Fruit fly (Drosophila melanogaster) whole organism, prepupa: ENCODE results near the gene Pldn.

Experiments used
- CG10631 ChIP-seq: fragments of 200-800 bp; sonication (Bioruptor generic); optimal IDR thresholded peaks from 2 replicates; lab custom pipeline; 2016; ENCODE audit warnings: missing biosample characterization, missing genetic modification characterization
- CG10669 ChIP-seq: fragments of 200-800 bp; sonication (Bioruptor generic); optimal IDR thresholded peaks from 3 replicates; lab custom pipeline; 2018; ENCODE audit warnings: missing biosample characterization, mild to moderate bottlenecking, missing genetic modification characterization, moderate library complexity
- CG11294 ChIP-seq: fragments of 200-800 bp; sonication (Bioruptor generic); IDR thresholded peaks from 2 replicates; pipeline ENCODE4 v1.3.6; 2022; ENCODE audit warnings: missing biosample characterization, missing genetic modification characterization
- CG15336 ChIP-seq: fragments of 200-800 bp; sonication (Bioruptor generic); IDR thresholded peaks from 2 replicates; pipeline ENCODE4 v1.3.6; 2022; ENCODE audit warnings: missing biosample characterization, missing genetic modification characterization
- CG1621 ChIP-seq: fragments of 200-800 bp; sonication (Bioruptor generic); optimal IDR thresholded peaks from 3 replicates; lab custom pipeline; 2018; ENCODE audit warnings: missing biosample characterization, mild to moderate bottlenecking, missing genetic modification characterization
- CG3032 ChIP-seq: fragments of 200-800 bp; optimal IDR thresholded peaks from 2 replicates; lab custom pipeline; 2019; ENCODE audit warnings: missing biosample characterization, mild to moderate bottlenecking, missing genetic modification characterization, moderate library complexity
- CG32006 ChIP-seq: fragments of 200-800 bp; sonication (Bioruptor generic); optimal IDR thresholded peaks from 3 replicates; lab custom pipeline; 2017; ENCODE audit warnings: missing biosample characterization, mild to moderate bottlenecking, missing genetic modification characterization
- CG3919 ChIP-seq: fragments of 200-800 bp; sonication (Bioruptor generic); optimal IDR thresholded peaks from 3 replicates; lab custom pipeline; 2016; ENCODE audit warnings: missing biosample characterization, missing genetic modification characterization
- CG4318 ChIP-seq: fragments of 200-800 bp; sonication (Bioruptor generic); optimal IDR thresholded peaks from 3 replicates; lab custom pipeline; 2017; ENCODE audit warnings: missing biosample characterization, mild to moderate bottlenecking, missing genetic modification characterization
- CG6276 ChIP-seq: fragments of 200-800 bp; sonication (Bioruptor generic); optimal IDR thresholded peaks from 2 replicates; lab custom pipeline; 2017; ENCODE audit warnings: missing biosample characterization, mild to moderate bottlenecking, missing genetic modification characterization
- CG6792 ChIP-seq: fragments of 200-800 bp; sonication (Bioruptor generic); optimal IDR thresholded peaks from 3 replicates; lab custom pipeline; 2016; ENCODE audit warnings: missing biosample characterization, missing genetic modification characterization
- CG6808 ChIP-seq: fragments of 200-800 bp; sonication (Bioruptor generic); optimal IDR thresholded peaks from 3 replicates; lab custom pipeline; 2017; ENCODE audit warnings: missing biosample characterization, missing genetic modification characterization, mild to moderate bottlenecking, moderate library complexity, missing genetic modification reagents
- CG6854 ChIP-seq: fragments of 200-800 bp; sonication (Bioruptor generic); optimal IDR thresholded peaks from 2 replicates; lab custom pipeline; 2017; ENCODE audit warnings: missing biosample characterization, mild to moderate bottlenecking, missing genetic modification characterization
- CG7368 ChIP-seq: fragments of 200-800 bp; sonication (Bioruptor generic); optimal IDR thresholded peaks from 3 replicates; lab custom pipeline; 2016; ENCODE audit warnings: missing biosample characterization, missing genetic modification characterization
- CG8119 ChIP-seq: fragments of 200-800 bp; sonication (Bioruptor generic); IDR thresholded peaks from 3 replicates; pipeline ENCODE4 v1.3.6; 2022; ENCODE audit warnings: missing biosample characterization, missing genetic modification characterization
- CG9139 ChIP-seq: fragments of 200-800 bp; sonication (Bioruptor generic); optimal IDR thresholded peaks from 3 replicates; lab custom pipeline; 2017; ENCODE audit warnings: missing biosample characterization, mild to moderate bottlenecking, missing genetic modification characterization
- Eip75B ChIP-seq: fragments of 200-800 bp; sonication (Bioruptor generic); optimal IDR thresholded peaks from 3 replicates; lab custom pipeline; 2016; ENCODE audit warnings: missing biosample characterization, missing genetic modification characterization
- Eip78C ChIP-seq: fragments of 200-800 bp; sonication (Bioruptor generic); peaks from one replicate; lab custom pipeline; 2016; ENCODE audit warnings: missing biosample characterization, missing genetic modification characterization
- Ets96B ChIP-seq: fragments of 200-800 bp; optimal IDR thresholded peaks from 2 replicates; lab custom pipeline; 2019; ENCODE audit warnings: missing biosample characterization, mild to moderate bottlenecking, missing genetic modification characterization, moderate library complexity
- Gug ChIP-seq: fragments of 200-800 bp; sonication (Bioruptor generic); IDR thresholded peaks from 2 replicates; pipeline ENCODE4 v1.3.6; 2022; ENCODE audit warnings: missing biosample characterization, missing genetic modification characterization
- Hr39 ChIP-seq: fragments of 200-800 bp; sonication (Bioruptor generic); optimal IDR thresholded peaks from 2 replicates; lab custom pipeline; 2016; ENCODE audit warnings: missing biosample characterization, missing genetic modification characterization
- Hr4 ChIP-seq: fragments of 200-800 bp; sonication (Bioruptor generic); optimal IDR thresholded peaks from 3 replicates; lab custom pipeline; 2016; ENCODE audit warnings: missing biosample characterization, missing genetic modification characterization
- OdsH ChIP-seq: fragments of 200-800 bp; sonication (Bioruptor generic); optimal IDR thresholded peaks from 3 replicates; lab custom pipeline; 2016; ENCODE audit warnings: missing biosample characterization, missing genetic modification characterization
- Sox14 ChIP-seq: fragments of 200-800 bp; sonication (Bioruptor generic); optimal IDR thresholded peaks from 3 replicates; lab custom pipeline; 2016; ENCODE audit warnings: missing biosample characterization, missing genetic modification characterization
- Sox15 ChIP-seq: fragments of 200-800 bp; sonication (Bioruptor generic); optimal IDR thresholded peaks from 3 replicates; lab custom pipeline; 2016; ENCODE audit warnings: missing biosample characterization, missing genetic modification characterization
- achi ChIP-seq: fragments of 200-800 bp; sonication (Bioruptor generic); optimal IDR thresholded peaks from 3 replicates; lab custom pipeline; 2016; ENCODE audit warnings: missing biosample characterization, missing genetic modification characterization
- cyc ChIP-seq: fragments of 200-800 bp; sonication (Bioruptor generic); optimal IDR thresholded peaks from 3 replicates; lab custom pipeline; 2016; ENCODE audit warnings: missing biosample characterization, missing genetic modification characterization
- dsx ChIP-seq: fragments of 200-800 bp; optimal IDR thresholded peaks from 3 replicates; lab custom pipeline; 2019; ENCODE audit warnings: missing biosample characterization, mild to moderate bottlenecking, missing genetic modification characterization, moderate library complexity; ENCODE audit not compliant: poor library complexity, severe bottlenecking
- eg ChIP-seq: fragments of 200-800 bp; sonication (Bioruptor generic); IDR thresholded peaks from 3 replicates; pipeline ENCODE4 v1.3.6; 2022; ENCODE audit warnings: missing biosample characterization, missing genetic modification characterization
- esn ChIP-seq: fragments of 200-800 bp; sonication (Bioruptor generic); optimal IDR thresholded peaks from 2 replicates; lab custom pipeline; 2016; ENCODE audit warnings: missing biosample characterization, mild to moderate bottlenecking, missing genetic modification characterization, moderate library complexity
- fd59A ChIP-seq: fragments of 200-800 bp; sonication (Bioruptor generic); optimal IDR thresholded peaks from 2 replicates; lab custom pipeline; 2017; ENCODE audit warnings: missing biosample characterization, mild to moderate bottlenecking, missing genetic modification characterization, missing genetic modification reagents
- net ChIP-seq: fragments of 200-800 bp; sonication (Bioruptor generic); optimal IDR thresholded peaks from 3 replicates; lab custom pipeline; 2016; ENCODE audit warnings: missing biosample characterization, missing genetic modification characterization
- salr ChIP-seq, 2 experiments: fragments of 200-800 bp; sonication (Bioruptor generic); optimal IDR thresholded peaks; 3 replicates each; lab custom pipeline; 2016 to 2018; ENCODE audit warnings: missing biosample characterization in 2 of 2, missing genetic modification characterization in 2 of 2, mild to moderate bottlenecking in 1 of 2
- ss ChIP-seq, 2 experiments: fragments of 200-800 bp; sonication (Bioruptor generic); optimal IDR thresholded peaks; 2 replicates in 1 of 2; 3 replicates in 1 of 2; lab custom pipeline; 2017 to 2018; ENCODE audit warnings: mild to moderate bottlenecking in 2 of 2, missing biosample characterization in 2 of 2, missing genetic modification characterization in 2 of 2, moderate library complexity in 1 of 2

Gene Pldn

dm6 chr3L:11717300-11717699 is 26.1 kb upstream of the Pldn start:
- TF ChIP-seq CG6808 (GFP tag; lab: Kevin White, UChicago) (peak; percentile 14), achi (GFP tag; lab: Kevin White, UChicago) (no peak), salr (GFP tag; optimal IDR thresholded peaks at IDR 0.05; lab: Kevin White, UChicago) (no peak), CG9139 (GFP tag; lab: Kevin White, UChicago) (no peak)

dm6 chr3L:11716899-11717298 is 25.7 kb upstream of the Pldn start:
- TF ChIP-seq eg (GFP tag; lab: Robert Waterston, UW) (0 out of 3 replicates have a peak, but pooled peaks have one; percentile 9), Hr4 (GFP tag; lab: Kevin White, UChicago) (no peak)

- TF ChIP-seq achi (GFP tag; lab: Kevin White, UChicago) = peak; percentile 3
- TF ChIP-seq CG6808 (GFP tag; lab: Kevin White, UChicago) = peak; percentile 49
- TF ChIP-seq eg (GFP tag; lab: Robert Waterston, UW) = 0 out of 3 replicates have a peak, but pooled peaks have one; percentile 9
- peak; percentile 29 for TF ChIP-seq CG3032 (tag; lab: Kevin White, UChicago)
- TF ChIP-seq dsx (GFP tag; lab: Kevin White, UChicago) = peak; percentile 20
- TF ChIP-seq CG10669 (GFP tag; lab: Kevin White, UChicago) = peak; percentile 29
- TF ChIP-seq fd59A (GFP tag; lab: Kevin White, UChicago) = peak; percentile 11
- TF ChIP-seq Ets96B (tag; lab: Kevin White, UChicago) = peak; percentile 4
- TF ChIP-seq net = peak; percentile 16
- no peak for TF ChIP-seq Gug (GFP tag; lab: Robert Waterston, UW)
- TF ChIP-seq CG11294 (GFP tag; lab: Robert Waterston, UW) = no peak
- TF ChIP-seq CG10631 (GFP tag; lab: Kevin White, UChicago) = no peak
- peak; percentile 70 for TF ChIP-seq Eip78C (GFP tag; lab: Kevin White, UChicago)
- TF ChIP-seq salr (GFP tag; optimal IDR thresholded peaks at IDR 0.05; lab: Kevin White, UChicago) = peak in 1 of 2 experiments; percentile 2
- TF ChIP-seq CG32006 (GFP tag; lab: Kevin White, UChicago) = peak; percentile 30
- TF ChIP-seq ss (GFP tag; optimal IDR thresholded peaks at IDR 0.05; lab: Kevin White, UChicago) = peak; percentile 26 to 48
Observed at dm6 chr3L:11716347-11716746, 25.1 kb upstream of the Pldn start.

dm6 chr3L:11715187-11715586 is 24.0 kb upstream of the Pldn start, which contains the start of gene CG14132:
Gene CG14132 (minus strand): TSS chr3L:11715285.
- TF ChIP-seq CG1621 (peak; percentile 91), OdsH (GFP tag; lab: Kevin White, UChicago) (no peak), Eip78C (GFP tag; lab: Kevin White, UChicago) (peak; percentile 31), Hr39 (GFP tag; lab: Kevin White, UChicago) (no peak), cyc (GFP tag; lab: Kevin White, UChicago) (no peak), Sox15 (GFP tag; lab: Kevin White, UChicago) (no peak), CG7368 (no peak), CG3919 (GFP tag; lab: Kevin White, UChicago) (peak; percentile 22), CG10669 (GFP tag; lab: Kevin White, UChicago) (no peak), CG4318 (GFP tag; lab: Kevin White, UChicago) (no peak), Hr4 (GFP tag; lab: Kevin White, UChicago) (no peak), net (peak; percentile 0), CG8119 (0 out of 3 replicates have a peak, but pooled peaks have one; percentile 31), esn (no peak), CG6792 (GFP tag; lab: Kevin White, UChicago) (no peak), Ets96B (tag; lab: Kevin White, UChicago) (no peak), CG6276 (no peak), eg (GFP tag; lab: Robert Waterston, UW) (0 out of 3 replicates have a peak, but pooled peaks have one; percentile 39), Eip75B (GFP tag; lab: Kevin White, UChicago) (peak; percentile 2), CG15336 (0 out of 2 replicates have a peak, but pooled peaks have one; percentile 28), Sox14 (GFP tag; lab: Kevin White, UChicago) (no peak), CG6854 (peak; percentile 36), CG6808 (GFP tag; lab: Kevin White, UChicago) (peak; percentile 13)
- TF ChIP-seq, all 60 proteins: peak for 10
